Worm (Caenorhabditis elegans) whole organism, midembryonic: ENCODE data around the gene F32D1.3.

Source experiments
- T22C8.4 ChIP-seq: fragments of 200-800 bp; sonication (Bioruptor generic); IDR thresholded peaks from 2 replicates; pipeline ENCODE4 v1.3.6; 2022; ENCODE audit warnings: missing genetic modification characterization, missing compliant biosample characterization
- cog-1 ChIP-seq: sonication (generic microtip); optimal IDR thresholded peaks from 2 replicates; lab custom pipeline; 2016; ENCODE audit warnings: missing genetic modification characterization, missing compliant biosample characterization
- flt-1 ChIP-seq: fragments of 200-800 bp; sonication (Bioruptor generic); IDR thresholded peaks from 2 replicates; pipeline ENCODE4 v1.3.6; 2022; ENCODE audit warnings: missing genetic modification characterization, missing compliant biosample characterization
- klf-2 ChIP-seq: fragments of 200-800 bp; sonication (Bioruptor generic); conservative IDR thresholded peaks from 2 replicates; pipeline ENCODE4 v1.3.6; 2022; ENCODE audit warnings: missing genetic modification reagents, missing genetic modification characterization, missing compliant biosample characterization
- med-1 ChIP-seq: sonication (generic microtip); optimal IDR thresholded peaks from 2 replicates; lab custom pipeline; 2017; ENCODE audit warnings: missing genetic modification characterization, mild to moderate bottlenecking, missing compliant biosample characterization, antibody characterized with exemption, missing genetic modification reagents; ENCODE audit not compliant: insufficient read depth
- ref-1 ChIP-seq: fragments of 200-800 bp; sonication (Bioruptor generic); conservative IDR thresholded peaks from 2 replicates; pipeline ENCODE4 v1.3.6; 2022; ENCODE audit warnings: missing genetic modification reagents, missing genetic modification characterization, missing compliant biosample characterization
- tab-1 ChIP-seq: fragments of 200-800 bp; sonication (Bioruptor generic); IDR thresholded peaks from 2 replicates; pipeline ENCODE4 v1.3.6; 2022; ENCODE audit warnings: missing genetic modification characterization, missing compliant biosample characterization
- ztf-23 ChIP-seq: fragments of 200-800 bp; sonication (Bioruptor generic); IDR thresholded peaks from 2 replicates; pipeline ENCODE4 v1.3.6; 2022; ENCODE audit warnings: missing genetic modification reagents, missing genetic modification characterization, missing compliant biosample characterization
- ztf-29 ChIP-seq: fragments of 200-800 bp; sonication (Bioruptor generic); IDR thresholded peaks from 2 replicates; pipeline ENCODE4 v1.3.6; 2022; ENCODE audit warnings: missing genetic modification reagents, missing genetic modification characterization, missing compliant biosample characterization

ce11 chrV:4384482-4384881 lies 23.1 kb upstream of the F32D1.3 start, which contains the start of gene F13A2.2:
- TF ChIP-seq flt-1 (GFP tag; lab: Robert Waterston, UW): no peak
- no peak for TF ChIP-seq ztf-23
- no peak for TF ChIP-seq T22C8.4 (GFP tag; lab: Robert Waterston, UW)
- TF ChIP-seq ztf-29 (GFP tag; lab: Robert Waterston, UW): no peak
- no peak for TF ChIP-seq cog-1 (tag; lab: Kevin White, UChicago)
- TF ChIP-seq ref-1 (GFP tag; lab: Robert Waterston, UW): no peak
- no peak for TF ChIP-seq klf-2 (GFP tag; lab: Robert Waterston, UW)
- no peak for TF ChIP-seq med-1 (GFP tag; lab: Kevin White, UChicago)
- no peak for TF ChIP-seq tab-1 (GFP tag; lab: Robert Waterston, UW)
